Worm (Caenorhabditis elegans) whole organism, L2 larva: Measurements from ENCODE around the gene Y60A9.3.

Experiments used
- R02D3.7 ChIP-seq: fragments of 150-350 bp; optimal IDR thresholded peaks from 2 replicates; lab custom pipeline; 2014; ENCODE audit warnings: missing biosample characterization, missing genetic modification characterization
- gmeb-1 ChIP-seq: fragments of 150-350 bp; optimal IDR thresholded peaks from 2 replicates; lab custom pipeline; 2014; ENCODE audit warnings: missing biosample characterization, missing genetic modification characterization
- lin-13 ChIP-seq: fragments of 150-350 bp; optimal IDR thresholded peaks from 2 replicates; lab custom pipeline; 2014; ENCODE audit warnings: missing biosample characterization, missing genetic modification reagents, missing genetic modification characterization
- nhr-25 ChIP-seq: fragments of 150-350 bp; sonication (generic microtip); optimal IDR thresholded peaks from 3 replicates; lab custom pipeline; 2014; ENCODE audit warnings: missing biosample characterization, missing genetic modification characterization
- peb-1 ChIP-seq: fragments of 150-350 bp; optimal IDR thresholded peaks from 2 replicates; lab custom pipeline; 2014; ENCODE audit warnings: missing biosample characterization, missing genetic modification characterization
- unc-55 ChIP-seq: fragments of 150-350 bp; sonication (generic microtip); optimal IDR thresholded peaks from 3 replicates; lab custom pipeline; 2014; ENCODE audit warnings: missing biosample characterization, missing genetic modification reagents, missing genetic modification characterization

DNA sequence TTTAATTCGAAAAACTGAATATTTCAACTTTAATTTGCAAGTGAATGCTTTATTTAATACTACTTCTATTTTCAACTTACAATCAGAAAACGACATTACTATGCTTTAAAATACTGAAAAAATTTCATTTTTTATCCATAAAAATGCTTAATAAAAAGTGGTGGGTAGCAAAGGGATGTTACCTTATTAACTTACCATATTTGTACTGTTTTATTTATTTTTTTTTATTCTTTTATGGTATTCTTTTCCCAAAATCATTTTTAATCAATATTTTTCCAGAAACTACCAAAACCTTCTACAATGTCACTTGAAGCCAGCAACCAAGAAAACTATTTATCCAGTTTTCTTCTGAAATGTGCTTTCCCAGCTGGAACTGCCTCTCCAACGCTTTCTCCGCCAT, at the start of gene Y60A9.3:
- TF ChIP-seq unc-55 (GFP tag; lab: Kevin White, UChicago) (no peak), R02D3.7 (tag; lab: Kevin White, UChicago) (no peak), lin-13 (no peak), nhr-25 (no peak), gmeb-1 (no peak), peb-1 (tag; lab: Kevin White, UChicago) (no peak)
